Worm (Caenorhabditis elegans) whole organism, midembryonic: ENCODE results near the gene rps-23.

Source experiments
- cog-1 ChIP-seq: sonication (generic microtip); optimal IDR thresholded peaks from 2 replicates; lab custom pipeline; 2016; ENCODE audit warnings: missing genetic modification characterization, missing compliant biosample characterization
- ref-1 ChIP-seq: fragments of 200-800 bp; sonication (Bioruptor generic); conservative IDR thresholded peaks from 2 replicates; pipeline ENCODE4 v1.3.6; 2022; ENCODE audit warnings: missing genetic modification reagents, missing genetic modification characterization, missing compliant biosample characterization
- tab-1 ChIP-seq: fragments of 200-800 bp; sonication (Bioruptor generic); IDR thresholded peaks from 2 replicates; pipeline ENCODE4 v1.3.6; 2022; ENCODE audit warnings: missing genetic modification characterization, missing compliant biosample characterization
- ztf-23 ChIP-seq: fragments of 200-800 bp; sonication (Bioruptor generic); IDR thresholded peaks from 2 replicates; pipeline ENCODE4 v1.3.6; 2022; ENCODE audit warnings: missing genetic modification reagents, missing genetic modification characterization, missing compliant biosample characterization
- ztf-29 ChIP-seq: fragments of 200-800 bp; sonication (Bioruptor generic); IDR thresholded peaks from 2 replicates; pipeline ENCODE4 v1.3.6; 2022; ENCODE audit warnings: missing genetic modification reagents, missing genetic modification characterization, missing compliant biosample characterization

DNA sequence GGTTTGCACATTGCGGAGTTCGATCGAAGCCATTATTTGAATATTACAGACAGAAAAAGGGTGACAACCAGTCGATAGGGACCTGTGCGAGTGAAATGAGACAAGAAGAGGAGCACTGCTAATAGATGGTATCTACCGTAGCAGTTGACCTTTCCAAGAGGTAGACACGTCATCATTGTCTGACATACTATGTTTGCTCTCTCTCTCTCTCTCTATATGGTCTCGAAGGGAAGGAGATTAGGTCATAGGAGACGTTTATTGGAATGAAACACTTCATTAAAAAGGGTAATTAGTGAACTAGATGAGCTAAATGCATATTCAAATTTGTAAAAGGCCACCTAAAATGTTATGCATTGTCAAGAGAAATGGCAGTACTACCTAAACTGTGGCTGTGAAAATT, 14.8 kb downstream of the rps-23 start, which contains the start of gene atz-1:
- no peak for TF ChIP-seq cog-1 (tag; lab: Kevin White, UChicago)
- no peak for TF ChIP-seq ztf-23
- no peak for TF ChIP-seq ref-1 (GFP tag; lab: Robert Waterston, UW)
- no peak for TF ChIP-seq ztf-29 (GFP tag; lab: Robert Waterston, UW)
- TF ChIP-seq tab-1 (GFP tag; lab: Robert Waterston, UW): no peak
